Worm (Caenorhabditis elegans) whole organism, young adult: Measurements from ENCODE around the gene ttr-45.

ENCODE experiments used
- ccch-3 ChIP-seq: fragments of 200-800 bp; sonication (Bioruptor generic); optimal IDR thresholded peaks from 2 replicates; lab custom pipeline; 2018; ENCODE audit warnings: mild to moderate bottlenecking, missing genetic modification characterization, missing compliant biosample characterization
- lin-54 ChIP-seq: fragments of 200-800 bp; sonication (Bioruptor generic); optimal IDR thresholded peaks from 2 replicates; lab custom pipeline; 2018; ENCODE audit warnings: mild to moderate bottlenecking, missing genetic modification characterization, missing compliant biosample characterization

ce11 chrIV:13209566-13209965, 44.5 kb upstream of the ttr-45 start, which contains the start of gene C48D1.9:
- TF ChIP-seq ccch-3 (GFP tag; lab: Kevin White, UChicago) (no peak), lin-54 (no peak)
